Fruit fly (Drosophila melanogaster) whole organism, wandering third instar larva: ENCODE measurements around the gene Prx2.

ENCODE experiments used
- Abd-B ChIP-seq: fragments of >200 bp; optimal IDR thresholded peaks from 2 replicates; lab custom pipeline; 2017; ENCODE audit warnings: missing biosample characterization, missing genetic modification characterization
- CG32264 ChIP-seq: fragments of 200-800 bp; sonication (Bioruptor generic); optimal IDR thresholded peaks from 2 replicates; lab custom pipeline; 2016; ENCODE audit warnings: missing biosample characterization, missing genetic modification characterization
- CG9705 ChIP-seq: fragments of 200-800 bp; sonication (Bioruptor generic); optimal IDR thresholded peaks from 2 replicates; lab custom pipeline; 2018; ENCODE audit warnings: missing biosample characterization, mild to moderate bottlenecking, missing genetic modification characterization
- CrebA ChIP-seq: fragments of 200-800 bp; sonication (Bioruptor generic); optimal IDR thresholded peaks from 2 replicates; lab custom pipeline; 2016; ENCODE audit warnings: missing biosample characterization, mild to moderate bottlenecking, missing genetic modification characterization, borderline replicate concordance
- Dfd ChIP-seq: fragments of >200 bp; optimal IDR thresholded peaks from 2 replicates; lab custom pipeline; 2017; ENCODE audit warnings: missing biosample characterization, missing genetic modification characterization
- Dif ChIP-seq: fragments of 200-275, 200-300 bp; sonication (Bioruptor generic); optimal IDR thresholded peaks from 2 replicates; lab custom pipeline; 2018; ENCODE audit warnings: missing biosample characterization, missing genetic modification characterization; ENCODE audit not compliant: partially characterized antibody
- GATAd ChIP-seq: sonication (Bioruptor generic); optimal IDR thresholded peaks from 2 replicates; lab custom pipeline; 2016; ENCODE audit warnings: missing biosample characterization, missing genetic modification characterization
- HLH106 ChIP-seq: fragments of 200-800 bp; optimal IDR thresholded peaks from 3 replicates; lab custom pipeline; 2019; ENCODE audit warnings: missing biosample characterization, mild to moderate bottlenecking, missing genetic modification characterization, moderate library complexity
- Hnf4 ChIP-seq: fragments of 200-800 bp; sonication (Bioruptor generic); optimal IDR thresholded peaks from 2 replicates; lab custom pipeline; 2016; ENCODE audit warnings: missing biosample characterization, mild to moderate bottlenecking, missing genetic modification characterization
- Hr78 ChIP-seq: fragments of >200 bp; optimal IDR thresholded peaks from 2 replicates; lab custom pipeline; 2017; ENCODE audit warnings: missing biosample characterization, missing genetic modification characterization
- Hr83 ChIP-seq: fragments of 200-300 bp; sonication (Bioruptor generic); optimal IDR thresholded peaks from 2 replicates; lab custom pipeline; 2016; ENCODE audit warnings: missing biosample characterization, mild to moderate bottlenecking, missing genetic modification characterization, moderate library complexity; ENCODE audit not compliant: poor library complexity, severe bottlenecking
- Jra ChIP-seq: sonication (Bioruptor generic); optimal IDR thresholded peaks from 2 replicates; lab custom pipeline; 2016; ENCODE audit warnings: missing biosample characterization, missing genetic modification characterization
- Mio ChIP-seq: sonication (Bioruptor generic); optimal IDR thresholded peaks from 2 replicates; lab custom pipeline; 2016; ENCODE audit warnings: missing biosample characterization, missing genetic modification characterization
- Myc ChIP-seq: fragments of >200 bp; optimal IDR thresholded peaks from 2 replicates; lab custom pipeline; 2017
- N ChIP-seq: fragments of >200 bp; optimal IDR thresholded peaks from 2 replicates; lab custom pipeline; 2018; ENCODE audit warnings: missing biosample characterization, missing external identifiers, missing genetic modification characterization
- OdsH ChIP-seq: fragments of 200-800 bp; sonication (Bioruptor generic); optimal IDR thresholded peaks from 2 replicates; lab custom pipeline; 2016; ENCODE audit warnings: missing biosample characterization, mild to moderate bottlenecking, missing genetic modification characterization
- Rel ChIP-seq, 2 experiments: fragments of 200-800 bp; sonication (Bioruptor generic) in 1 of 2; optimal IDR thresholded peaks; 2 replicates in 1 of 2; 3 replicates in 1 of 2; lab custom pipeline; 2016 to 2019; ENCODE audit warnings: mild to moderate bottlenecking in 2 of 2, missing biosample characterization in 2 of 2, missing genetic modification characterization in 2 of 2, moderate library complexity in 1 of 2
- Sp1 ChIP-seq: fragments of 200-800 bp; sonication (Bioruptor generic); optimal IDR thresholded peaks from 3 replicates; lab custom pipeline; 2019; ENCODE audit warnings: missing biosample characterization, mild to moderate bottlenecking, missing genetic modification characterization, moderate library complexity
- Vsx2 ChIP-seq: fragments of 200-300, 225-300 bp; sonication (Bioruptor generic); optimal IDR thresholded peaks from 2 replicates; lab custom pipeline; 2018; ENCODE audit warnings: missing biosample characterization, missing genetic modification characterization; ENCODE audit not compliant: partially characterized antibody
- br ChIP-seq: fragments of 200-800 bp; sonication (Bioruptor generic); optimal IDR thresholded peaks from 2 replicates; lab custom pipeline; 2016; ENCODE audit warnings: missing biosample characterization, missing genetic modification characterization
- brk ChIP-seq: fragments of 200-800 bp; sonication (Bioruptor generic); optimal IDR thresholded peaks from 2 replicates; lab custom pipeline; 2016; ENCODE audit warnings: missing biosample characterization, mild to moderate bottlenecking, missing genetic modification characterization
- dl ChIP-seq, 2 experiments: fragments of 175-275, 200-275 bp in 1 of 2; fragments of 200-275 bp in 1 of 2; sonication (Bioruptor generic); optimal IDR thresholded peaks; lab custom pipeline; 2018; ENCODE audit warnings: mild to moderate bottlenecking in 2 of 2, missing biosample characterization in 2 of 2, missing genetic modification characterization in 2 of 2, moderate library complexity in 2 of 2; ENCODE audit not compliant: partially characterized antibody in 2 of 2, insufficient read depth in 1 of 2
- dmrt93B ChIP-seq: fragments of 200-800 bp; sonication (Bioruptor generic); optimal IDR thresholded peaks from 2 replicates; lab custom pipeline; 2018; ENCODE audit warnings: missing biosample characterization, mild to moderate bottlenecking, missing genetic modification characterization
- dsf ChIP-seq: sonication (Bioruptor generic); optimal IDR thresholded peaks from 2 replicates; lab custom pipeline; 2016; ENCODE audit warnings: missing biosample characterization, missing genetic modification characterization, borderline replicate concordance
- ey ChIP-seq: fragments of 200-800 bp; sonication (Bioruptor generic); optimal IDR thresholded peaks from 2 replicates; lab custom pipeline; 2016; ENCODE audit warnings: missing biosample characterization, missing genetic modification characterization
- foxo ChIP-seq, 2 experiments: fragments of 200-800 bp; sonication (Bioruptor generic); optimal IDR thresholded peaks; 2 replicates in 1 of 2; 3 replicates in 1 of 2; lab custom pipeline; 2016 to 2017; ENCODE audit warnings: missing biosample characterization in 2 of 2, missing genetic modification characterization in 2 of 2
- fru ChIP-seq: fragments of 200-800 bp; sonication (Bioruptor generic); optimal IDR thresholded peaks from 3 replicates; lab custom pipeline; 2016; ENCODE audit warnings: missing biosample characterization, mild to moderate bottlenecking, missing genetic modification characterization
- h ChIP-seq: fragments of 200-800 bp; sonication (Bioruptor generic); optimal IDR thresholded peaks from 3 replicates; lab custom pipeline; 2016; ENCODE audit warnings: missing biosample characterization, mild to moderate bottlenecking, missing genetic modification characterization
- jim ChIP-seq: fragments of 175-275, 200-325 bp; sonication (Bioruptor generic); optimal IDR thresholded peaks from 2 replicates; lab custom pipeline; 2016; ENCODE audit warnings: missing biosample characterization, mild to moderate bottlenecking, missing genetic modification characterization
- lola ChIP-seq: fragments of >200 bp; optimal IDR thresholded peaks from 2 replicates; lab custom pipeline; 2017; ENCODE audit warnings: missing biosample characterization, missing genetic modification characterization
- pan ChIP-seq: fragments of >200 bp; optimal IDR thresholded peaks from 2 replicates; lab custom pipeline; 2017
- psq ChIP-seq: fragments of 200-800 bp; sonication (Bioruptor generic); optimal IDR thresholded peaks from 3 replicates; lab custom pipeline; 2017; ENCODE audit warnings: missing biosample characterization, mild to moderate bottlenecking, missing genetic modification characterization, moderate library complexity
- rgr ChIP-seq: fragments of 200-800 bp; sonication (Bioruptor generic); optimal IDR thresholded peaks from 3 replicates; lab custom pipeline; 2016; ENCODE audit warnings: missing biosample characterization, mild to moderate bottlenecking, missing genetic modification characterization
- sage ChIP-seq: fragments of 200-800 bp; sonication (Bioruptor generic); optimal IDR thresholded peaks from 2 replicates; lab custom pipeline; 2016; ENCODE audit warnings: missing biosample characterization, mild to moderate bottlenecking, missing genetic modification characterization
- sv ChIP-seq: fragments of 200-800 bp; sonication (Bioruptor generic); optimal IDR thresholded peaks from 3 replicates; lab custom pipeline; 2016; ENCODE audit warnings: missing biosample characterization, missing genetic modification characterization
- tai ChIP-seq: sonication (Bioruptor generic); optimal IDR thresholded peaks from 2 replicates; lab custom pipeline; 2016; ENCODE audit warnings: missing biosample characterization, missing genetic modification characterization
- usp ChIP-seq: fragments of >200 bp; optimal IDR thresholded peaks from 2 replicates; lab custom pipeline; 2017; ENCODE audit warnings: missing biosample characterization, missing genetic modification characterization
- woc ChIP-seq: sonication (Bioruptor generic); optimal IDR thresholded peaks from 2 replicates; lab custom pipeline; 2016; ENCODE audit warnings: missing biosample characterization, mild to moderate bottlenecking, missing genetic modification characterization

Gene Prx2

DNA sequence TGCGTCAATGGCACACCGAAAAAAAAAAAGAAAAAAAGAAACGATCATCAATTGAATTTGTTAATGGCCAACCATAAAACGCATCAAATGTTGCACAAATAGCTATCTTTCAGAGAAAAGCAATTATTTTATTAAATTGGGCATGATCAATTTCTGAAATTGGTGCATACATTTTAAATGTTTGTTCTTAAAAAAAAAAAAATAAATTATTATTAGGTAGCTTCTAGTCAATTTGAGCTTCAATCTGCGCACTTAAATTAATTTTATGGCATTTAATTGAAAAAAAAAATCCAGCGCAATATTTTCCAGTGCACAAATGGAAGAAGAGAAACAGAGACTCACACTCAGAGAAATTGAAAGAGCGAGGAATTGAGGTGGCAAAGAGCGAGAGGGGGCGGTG lies 6.5 kb upstream of the Prx2 start:
- no peak for TF ChIP-seq Dif (GFP tag; lab: Kevin White, UChicago)
- TF ChIP-seq Myc (lab: Kevin White, UChicago) = no peak
- TF ChIP-seq HLH106 = peak; percentile 65
- peak; percentile 61 for TF ChIP-seq Hnf4 (GFP tag; lab: Kevin White, UChicago)
- no peak for TF ChIP-seq pan (lab: Kevin White, UChicago)
- TF ChIP-seq ey (GFP tag; lab: Kevin White, UChicago) = peak; percentile 79
- TF ChIP-seq Abd-B (GFP tag; lab: Kevin White, UChicago) = no peak
- peak; percentile 59 for TF ChIP-seq psq
- TF ChIP-seq Mio (GFP tag; lab: Kevin White, UChicago) = no peak
- peak; percentile 66 for TF ChIP-seq fru (GFP tag; lab: Kevin White, UChicago)
- TF ChIP-seq woc = peak; percentile 32
- no peak for TF ChIP-seq Rel (GFP tag; optimal IDR thresholded peaks at IDR 0.05; lab: Kevin White, UChicago)
- TF ChIP-seq Rel (tag; optimal IDR thresholded peaks at IDR 0.05; lab: Kevin White, UChicago) = no peak
- TF ChIP-seq rgr (GFP tag; lab: Kevin White, UChicago) = peak; percentile 72
- TF ChIP-seq foxo (GFP tag; optimal IDR thresholded peaks at IDR 0.05; lab: Kevin White, UChicago) = peak in 1 of 2 experiments; percentile 37
- TF ChIP-seq dl (GFP tag; optimal IDR thresholded peaks at IDR 0.05; lab: Kevin White, UChicago; ENCODE audit: insufficient read depth in 1 of 2, partially characterized antibody in 2 of 2) = no peak
- peak; percentile 67 for TF ChIP-seq OdsH (GFP tag; lab: Kevin White, UChicago)
- peak; percentile 46 for TF ChIP-seq Sp1
- TF ChIP-seq Jra (GFP tag; lab: Kevin White, UChicago) = peak; percentile 22
- TF ChIP-seq br (GFP tag; lab: Kevin White, UChicago) = peak; percentile 79
- peak; percentile 49 for TF ChIP-seq dmrt93B
- peak; percentile 24 for TF ChIP-seq dsf (GFP tag; lab: Kevin White, UChicago)
- peak; percentile 2 for TF ChIP-seq CG32264 (GFP tag; lab: Kevin White, UChicago)
- peak; percentile 75 for TF ChIP-seq h (GFP tag; lab: Kevin White, UChicago)
- peak; percentile 13 for TF ChIP-seq sv (GFP tag; lab: Kevin White, UChicago)
- peak; percentile 15 for TF ChIP-seq brk

DNA sequence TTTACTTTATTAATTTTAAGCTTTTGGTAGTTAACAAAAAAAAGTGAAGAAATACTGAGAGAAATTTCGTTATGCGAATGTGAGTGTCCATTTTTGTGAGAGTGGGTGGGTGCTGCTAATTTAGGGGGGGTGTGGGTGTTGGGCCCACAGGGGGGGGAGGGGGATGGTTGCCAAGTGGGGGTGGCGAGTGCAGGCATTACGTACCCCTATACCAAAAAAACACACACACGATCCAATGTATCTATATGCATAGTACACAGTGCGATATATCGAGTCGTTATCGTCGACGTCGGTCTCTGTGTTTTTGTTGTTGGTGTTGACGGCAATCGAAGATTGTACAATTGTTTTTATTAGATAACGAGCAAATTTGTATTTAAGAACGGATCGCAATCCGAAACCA lies 6.1 kb upstream of the Prx2 start:
- TF ChIP-seq CG9705 (GFP tag; lab: Kevin White, UChicago) (no peak), pan (lab: Kevin White, UChicago) (no peak), Hnf4 (GFP tag; lab: Kevin White, UChicago) (no peak), rgr (GFP tag; lab: Kevin White, UChicago) (no peak), dl (GFP tag; optimal IDR thresholded peaks at IDR 0.05; lab: Kevin White, UChicago; ENCODE audit: insufficient read depth in 1 of 2, partially characterized antibody in 2 of 2) (no peak)

DNA sequence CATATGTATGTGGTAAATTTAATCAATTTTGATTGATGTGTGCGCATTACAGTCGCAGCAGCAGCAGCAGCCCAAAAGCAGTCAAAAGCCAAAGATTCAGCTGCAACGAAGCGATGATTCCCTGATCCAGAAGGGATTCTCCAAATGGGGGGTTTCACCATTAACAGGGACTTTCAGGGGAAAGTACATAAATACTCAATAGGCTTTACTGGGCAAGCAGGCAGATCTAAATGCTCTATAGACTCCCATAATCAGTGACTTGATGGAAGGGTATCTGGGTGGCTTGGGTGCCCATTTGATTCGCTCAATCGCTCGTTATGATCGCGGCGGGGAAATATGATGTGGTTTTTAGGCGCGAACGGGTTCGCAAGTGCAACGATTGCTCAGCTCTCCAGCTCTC lies 4.3 kb upstream of the Prx2 start:
- TF ChIP-seq tai (GFP tag; lab: Kevin White, UChicago) (no peak), ey (GFP tag; lab: Kevin White, UChicago) (peak; percentile 20), HLH106 (peak; percentile 29), Dfd (no peak), CrebA (no peak), Myc (lab: Kevin White, UChicago) (no peak), sage (GFP tag; lab: Kevin White, UChicago) (no peak), dmrt93B (peak; percentile 18), psq (peak; percentile 4), dsf (GFP tag; lab: Kevin White, UChicago) (no peak), GATAd (GFP tag; lab: Kevin White, UChicago) (no peak), fru (GFP tag; lab: Kevin White, UChicago) (no peak), Vsx2 (GFP tag; lab: Kevin White, UChicago) (no peak), sv (GFP tag; lab: Kevin White, UChicago) (no peak), Hnf4 (GFP tag; lab: Kevin White, UChicago) (no peak), usp (GFP tag; lab: Kevin White, UChicago) (no peak), dl (GFP tag; optimal IDR thresholded peaks at IDR 0.05; lab: Kevin White, UChicago; ENCODE audit: insufficient read depth in 1 of 2, partially characterized antibody in 2 of 2) (no peak), br (GFP tag; lab: Kevin White, UChicago) (peak; percentile 20), Jra (GFP tag; lab: Kevin White, UChicago) (no peak), Dif (GFP tag; lab: Kevin White, UChicago) (no peak), CG32264 (GFP tag; lab: Kevin White, UChicago) (no peak), Abd-B (GFP tag; lab: Kevin White, UChicago) (no peak), h (GFP tag; lab: Kevin White, UChicago) (peak; percentile 24), Mio (GFP tag; lab: Kevin White, UChicago) (no peak), woc (no peak), Sp1 (peak; percentile 7), pan (lab: Kevin White, UChicago) (no peak), brk (no peak), jim (no peak), Hr83 (GFP tag; lab: Kevin White, UChicago) (no peak), OdsH (GFP tag; lab: Kevin White, UChicago) (no peak), lola (GFP tag; lab: Kevin White, UChicago) (no peak), foxo (GFP tag; optimal IDR thresholded peaks at IDR 0.05; lab: Kevin White, UChicago) (no peak), CG9705 (GFP tag; lab: Kevin White, UChicago) (no peak), N (no peak), Rel (GFP tag; optimal IDR thresholded peaks at IDR 0.05; lab: Kevin White, UChicago) (no peak), Rel (tag; optimal IDR thresholded peaks at IDR 0.05; lab: Kevin White, UChicago) (peak; percentile 17), Hr78 (GFP tag; lab: Kevin White, UChicago) (no peak), rgr (GFP tag; lab: Kevin White, UChicago) (peak; percentile 34)
- TF ChIP-seq, all 38 proteins: peak for 9
